Worm (Caenorhabditis elegans) whole organism, L1 larva: ENCODE data around the gene hpo-30.

ENCODE experiments used
- C04F5.9 ChIP-seq: sonication (generic microtip); optimal IDR thresholded peaks from 2 replicates; lab custom pipeline; 2016; ENCODE audit warnings: missing genetic modification characterization, missing compliant biosample characterization
- C34B4.2 ChIP-seq: sonication (generic microtip); optimal IDR thresholded peaks from 2 replicates; lab custom pipeline; 2017; ENCODE audit warnings: mild to moderate bottlenecking, missing genetic modification characterization, missing compliant biosample characterization
- blmp-1 ChIP-seq: fragments of 150-350 bp; optimal IDR thresholded peaks from 2 replicates; lab custom pipeline; 2014; ENCODE audit warnings: missing biosample characterization, missing genetic modification characterization
- ceh-63 ChIP-seq: fragments of 200-800 bp; sonication (Bioruptor generic); optimal IDR thresholded peaks from 2 replicates; lab custom pipeline; 2018; ENCODE audit warnings: mild to moderate bottlenecking, missing genetic modification characterization, missing compliant biosample characterization
- ceh-8 ChIP-seq: fragments of 200-800 bp; sonication (Bioruptor generic); optimal IDR thresholded peaks from 2 replicates; lab custom pipeline; 2018; ENCODE audit warnings: mild to moderate bottlenecking, missing genetic modification characterization, moderate library complexity, missing compliant biosample characterization
- ceh-88 ChIP-seq: fragments of 200-800 bp; sonication (Bioruptor generic); IDR thresholded peaks from 2 replicates; pipeline ENCODE4 v1.3.6; 2022; ENCODE audit warnings: missing genetic modification characterization, missing compliant biosample characterization
- ces-1 ChIP-seq: fragments of 150-350 bp; optimal IDR thresholded peaks from 2 replicates; lab custom pipeline; 2014; ENCODE audit warnings: missing biosample characterization, missing genetic modification reagents, missing genetic modification characterization
- dpl-1 ChIP-seq, 3 experiments: fragments of 150-350 bp in 2 of 3; sonication (generic microtip) in 1 of 3; optimal IDR thresholded peaks; 2 replicates each; lab custom pipeline; 2014 to 2017; ENCODE audit warnings: missing biosample characterization in 3 of 3, missing genetic modification characterization in 3 of 3, missing genetic modification reagents in 3 of 3
- efl-1 ChIP-seq, 4 experiments: fragments of 150-350 bp; optimal IDR thresholded peaks in 3 of 4; peaks in 1 of 4; 1 replicate in 1 of 4; 2 replicates in 3 of 4; lab custom pipeline; 2014; ENCODE audit warnings: missing biosample characterization in 2 of 4, missing genetic modification characterization in 2 of 4, missing genetic modification reagents in 2 of 4
- efl-3 ChIP-seq: fragments of 200-800 bp; sonication (Bioruptor generic); optimal IDR thresholded peaks from 2 replicates; lab custom pipeline; 2018; ENCODE audit warnings: mild to moderate bottlenecking, missing genetic modification characterization, missing compliant biosample characterization
- elt-2 ChIP-seq: sonication (generic microtip); optimal IDR thresholded peaks from 2 replicates; lab custom pipeline; 2016; ENCODE audit warnings: missing genetic modification characterization, mild to moderate bottlenecking, inconsistent platforms, missing compliant biosample characterization, missing genetic modification reagents
- elt-3 ChIP-seq, 6 experiments: fragments of 150-350 bp in 1 of 6; sonication (generic microtip); optimal IDR thresholded peaks; 2 replicates each; lab custom pipeline; 2017 to 2018; ENCODE audit warnings: missing biosample characterization in 6 of 6, missing genetic modification characterization in 6 of 6, inconsistent platforms in 1 of 6
- fkh-10 ChIP-seq: sonication (generic microtip); optimal IDR thresholded peaks from 2 replicates; lab custom pipeline; 2017; ENCODE audit warnings: missing biosample characterization, missing genetic modification reagents, missing genetic modification characterization
- fkh-4 ChIP-seq: sonication (generic microtip); optimal IDR thresholded peaks from 2 replicates; lab custom pipeline; 2016; ENCODE audit warnings: missing compliant biosample characterization, missing genetic modification characterization, borderline replicate concordance
- fkh-8 ChIP-seq: sonication (generic microtip); optimal IDR thresholded peaks from 2 replicates; lab custom pipeline; 2016; ENCODE audit warnings: mild to moderate bottlenecking, missing genetic modification characterization, missing compliant biosample characterization
- hlh-17 ChIP-seq: fragments of 200-800 bp; sonication (Bioruptor generic); optimal IDR thresholded peaks from 2 replicates; lab custom pipeline; 2018; ENCODE audit warnings: missing genetic modification characterization, mild to moderate bottlenecking, missing compliant biosample characterization, moderate library complexity, borderline replicate concordance
- hpl-2 ChIP-seq: fragments of 150-350 bp; optimal IDR thresholded peaks from 2 replicates; lab custom pipeline; 2014; ENCODE audit warnings: missing biosample characterization, missing genetic modification reagents, missing genetic modification characterization
- irx-1 ChIP-seq: sonication (generic microtip); optimal IDR thresholded peaks from 2 replicates; lab custom pipeline; 2016; ENCODE audit warnings: missing genetic modification characterization, missing compliant biosample characterization
- lin-13 ChIP-seq: fragments of 150-350 bp; optimal IDR thresholded peaks from 2 replicates; lab custom pipeline; 2014; ENCODE audit warnings: missing biosample characterization, missing genetic modification reagents, missing genetic modification characterization
- lin-14 ChIP-seq: fragments of 200-800 bp; sonication (Bioruptor generic); optimal IDR thresholded peaks from 2 replicates; lab custom pipeline; 2018; ENCODE audit warnings: mild to moderate bottlenecking, missing genetic modification characterization, moderate library complexity, missing compliant biosample characterization
- lin-15B ChIP-seq: fragments of 150-350 bp; sonication (generic microtip); optimal IDR thresholded peaks from 3 replicates; lab custom pipeline; 2014; ENCODE audit warnings: missing biosample characterization, missing genetic modification characterization
- lin-35 ChIP-seq, 2 experiments: fragments of 150-350 bp; optimal IDR thresholded peaks; 2 replicates each; lab custom pipeline; 2014; ENCODE audit warnings: missing biosample characterization in 2 of 2, missing genetic modification characterization in 2 of 2, missing genetic modification reagents in 2 of 2
- lir-3 ChIP-seq: sonication (generic microtip); optimal IDR thresholded peaks from 2 replicates; lab custom pipeline; 2016; ENCODE audit warnings: mild to moderate bottlenecking, missing genetic modification characterization, moderate library complexity, missing compliant biosample characterization; ENCODE audit not compliant: poor library complexity
- lsy-2 ChIP-seq, 2 experiments: fragments of 150-350 bp; optimal IDR thresholded peaks; 2 replicates each; lab custom pipeline; 2014; ENCODE audit warnings: missing biosample characterization in 2 of 2, missing genetic modification characterization in 2 of 2
- mdl-1 ChIP-seq, 2 experiments: fragments of 150-350 bp; optimal IDR thresholded peaks; 2 replicates each; lab custom pipeline; 2014 to 2017; ENCODE audit warnings: missing biosample characterization in 2 of 2, missing genetic modification characterization in 2 of 2, inconsistent platforms in 1 of 2
- mep-1 ChIP-seq: fragments of 150-350 bp; optimal IDR thresholded peaks from 2 replicates; lab custom pipeline; 2014; ENCODE audit warnings: missing biosample characterization, missing genetic modification characterization
- nhr-12 ChIP-seq: sonication (generic microtip); optimal IDR thresholded peaks from 2 replicates; lab custom pipeline; 2017; ENCODE audit warnings: missing biosample characterization, missing genetic modification characterization
- nhr-19 ChIP-seq: fragments of 200-800 bp; sonication (Bioruptor generic); conservative IDR thresholded peaks from 2 replicates; pipeline ENCODE4 v1.3.6; 2022; ENCODE audit warnings: missing genetic modification characterization, missing compliant biosample characterization
- nhr-20 ChIP-seq: sonication (generic microtip); optimal IDR thresholded peaks from 2 replicates; lab custom pipeline; 2016; ENCODE audit warnings: mild to moderate bottlenecking, missing genetic modification characterization, missing compliant biosample characterization
- nhr-71 ChIP-seq: sonication (generic microtip); optimal IDR thresholded peaks from 2 replicates; lab custom pipeline; 2016; ENCODE audit warnings: mild to moderate bottlenecking, missing genetic modification characterization, moderate library complexity, missing compliant biosample characterization
- nhr-76 ChIP-seq: sonication (generic microtip); optimal IDR thresholded peaks from 2 replicates; lab custom pipeline; 2017; ENCODE audit warnings: missing biosample characterization, missing genetic modification characterization
- nhr-77 ChIP-seq: fragments of 150-350 bp; optimal IDR thresholded peaks from 2 replicates; lab custom pipeline; 2014; ENCODE audit warnings: missing biosample characterization, missing genetic modification characterization
- nhr-85 ChIP-seq: sonication (generic microtip); peaks from one replicate; lab custom pipeline; 2016; ENCODE audit warnings: missing genetic modification characterization, inconsistent platforms, missing compliant biosample characterization
- nhr-90 ChIP-seq: sonication (generic microtip); optimal IDR thresholded peaks from 2 replicates; lab custom pipeline; 2016; ENCODE audit warnings: mild to moderate bottlenecking, missing genetic modification characterization, missing compliant biosample characterization; ENCODE audit not compliant: poor library complexity
- pax-3 ChIP-seq: fragments of 200-800 bp; sonication (Bioruptor generic); optimal IDR thresholded peaks from 2 replicates; lab custom pipeline; 2018; ENCODE audit warnings: mild to moderate bottlenecking, missing genetic modification characterization, moderate library complexity, missing compliant biosample characterization
- snu-23 ChIP-seq: sonication (generic microtip); optimal IDR thresholded peaks from 2 replicates; lab custom pipeline; 2016; ENCODE audit warnings: missing genetic modification characterization, missing compliant biosample characterization
- swsn-7 ChIP-seq: sonication (generic microtip); optimal IDR thresholded peaks from 2 replicates; lab custom pipeline; 2016; ENCODE audit warnings: missing genetic modification characterization, missing compliant biosample characterization
- tbx-2 ChIP-seq: sonication (generic microtip); optimal IDR thresholded peaks from 2 replicates; lab custom pipeline; 2016; ENCODE audit warnings: missing genetic modification characterization, missing compliant biosample characterization
- unc-130 ChIP-seq: fragments of 150-350 bp; optimal IDR thresholded peaks from 2 replicates; lab custom pipeline; 2017; ENCODE audit warnings: missing biosample characterization, missing genetic modification characterization, inconsistent platforms
- unc-62 ChIP-seq: fragments of 150-350 bp; optimal IDR thresholded peaks from 2 replicates; lab custom pipeline; 2014; ENCODE audit warnings: missing biosample characterization, missing genetic modification reagents, missing genetic modification characterization
- vab-15 ChIP-seq: sonication (generic microtip); optimal IDR thresholded peaks from 2 replicates; lab custom pipeline; 2017; ENCODE audit warnings: missing genotype, mild to moderate bottlenecking, missing genetic modification characterization, missing compliant biosample characterization
- xbp-1 ChIP-seq: sonication (generic microtip); optimal IDR thresholded peaks from 2 replicates; lab custom pipeline; 2016; ENCODE audit warnings: missing genetic modification characterization, missing compliant biosample characterization
- ztf-11 ChIP-seq, 2 experiments: sonication (generic microtip); optimal IDR thresholded peaks; 2 replicates each; lab custom pipeline; 2016 to 2017; ENCODE audit warnings: missing genetic modification characterization in 2 of 2, missing biosample characterization in 1 of 2, missing compliant biosample characterization in 1 of 2

Gene hpo-30

ce11 chrV:12301985-12302591 is 8.1 kb downstream of the hpo-30 start, which contains the start of the genes frm-7 and F55C5.17 (continued):
- TF ChIP-seq nhr-77 (tag; lab: Kevin White, UChicago) (no peak), nhr-90 (tag; lab: Kevin White, UChicago) (peak; percentile 40), nhr-19 (GFP tag; lab: Robert Waterston, UW) (no peak), nhr-12 (tag; lab: Kevin White, UChicago) (no peak), hlh-17 (no peak), efl-3 (GFP tag; lab: Kevin White, UChicago) (no peak), lin-14 (GFP tag; lab: Kevin White, UChicago) (peak; percentile 25), ceh-63 (GFP tag; lab: Kevin White, UChicago) (no peak), nhr-71 (tag; lab: Kevin White, UChicago) (peak; percentile 43), C04F5.9 (tag; lab: Kevin White, UChicago) (no peak), lin-13 (GFP tag; lab: Kevin White, UChicago) (no peak)

ce11 chrV:12300780-12301460 is 9.2 kb downstream of the hpo-30 start:
- TF ChIP-seq ceh-8 (GFP tag; lab: Kevin White, UChicago) = no peak
- TF ChIP-seq mep-1 (tag; lab: Kevin White, UChicago) = peak; percentile 43
- peak; percentile 50 for TF ChIP-seq tbx-2 (tag; lab: Kevin White, UChicago)
- TF ChIP-seq vab-15 = peak; percentile 92
- TF ChIP-seq nhr-85 = peak; percentile 95
- TF ChIP-seq lsy-2 (tag; optimal IDR thresholded peaks at IDR 0.05; lab: Kevin White, UChicago) = peak; percentile 24 to 53
- no peak for TF ChIP-seq C34B4.2
- TF ChIP-seq dpl-1 (GFP tag; optimal IDR thresholded peaks at IDR 0.05; lab: Kevin White, UChicago) = peak in 1 of 3 experiments; percentile 31
- TF ChIP-seq lin-35 (GFP tag; optimal IDR thresholded peaks at IDR 0.05; lab: Kevin White, UChicago) = peak in 1 of 2 experiments; percentile 60
- peak; percentile 67 for TF ChIP-seq lin-14 (GFP tag; lab: Kevin White, UChicago)
- no peak for TF ChIP-seq nhr-76 (tag; lab: Kevin White, UChicago)
- TF ChIP-seq ceh-88 = no peak
- no peak for TF ChIP-seq unc-62 (GFP tag; lab: Kevin White, UChicago)
- TF ChIP-seq nhr-90 (tag; lab: Kevin White, UChicago) = peak; percentile 57
- peak; percentile 22; the same call in 1 of the 2 replicates for TF ChIP-seq nhr-19 (GFP tag; lab: Robert Waterston, UW)
- peak; percentile 52 for TF ChIP-seq nhr-20
- no peak for TF ChIP-seq ztf-11 (tag; optimal IDR thresholded peaks at IDR 0.05; lab: Kevin White, UChicago)
- TF ChIP-seq ces-1 (GFP tag; lab: Kevin White, UChicago) = no peak
- TF ChIP-seq hpl-2 = no peak
- peak; percentile 62 for TF ChIP-seq unc-130 (tag; lab: Kevin White, UChicago)
- TF ChIP-seq pax-3 (tag; lab: Kevin White, UChicago) = peak; percentile 11
- TF ChIP-seq fkh-4 (tag; lab: Kevin White, UChicago) = no peak
- TF ChIP-seq fkh-10 (GFP tag; lab: Kevin White, UChicago) = no peak
- TF ChIP-seq elt-3 (tag; optimal IDR thresholded peaks at IDR 0.05; lab: Kevin White, UChicago) = peak in 2 of 6 experiments; percentile 19 to 37
- TF ChIP-seq fkh-8 = no peak
- TF ChIP-seq irx-1 (tag; lab: Kevin White, UChicago) = peak; percentile 77
- TF ChIP-seq mdl-1 (tag; optimal IDR thresholded peaks at IDR 0.05; lab: Kevin White, UChicago) = peak in 1 of 2 experiments; percentile 36
- TF ChIP-seq nhr-71 (tag; lab: Kevin White, UChicago) = peak; percentile 61
- no peak for TF ChIP-seq swsn-7 (tag; lab: Kevin White, UChicago)
- TF ChIP-seq efl-1 (optimal IDR thresholded peaks at IDR 0.05; lab: Kevin White, UChicago) = no peak
- peak in 1 of 2 experiments; percentile 89 for TF ChIP-seq efl-1 (GFP tag; optimal IDR thresholded peaks at IDR 0.05 in 1 of 2; lab: Kevin White, UChicago)
- peak; percentile 24 for TF ChIP-seq blmp-1 (tag; lab: Kevin White, UChicago)
- TF ChIP-seq lin-15B (tag; lab: Kevin White, UChicago) = no peak
- TF ChIP-seq elt-2 (tag; lab: Kevin White, UChicago) = peak; percentile 62
- peak; percentile 60 for TF ChIP-seq snu-23 (GFP tag; lab: Kevin White, UChicago)
- no peak for TF ChIP-seq xbp-1 (tag; lab: Kevin White, UChicago)
- peak; percentile 34 for TF ChIP-seq lir-3 (tag; lab: Kevin White, UChicago)
